Worm (Caenorhabditis elegans) whole organism, young adult: ENCODE data around the gene R160.5.

Experiments
- B0035.1 ChIP-seq: sonication (generic microtip); optimal IDR thresholded peaks from 2 replicates; lab custom pipeline; 2016; ENCODE audit warnings: missing genetic modification characterization, mild to moderate bottlenecking, missing compliant biosample characterization, missing genotype, missing genetic modification reagents
- D2030.7 ChIP-seq: fragments of 200-800 bp; sonication (Bioruptor generic); IDR thresholded peaks from 2 replicates; pipeline ENCODE4 v1.3.6; 2022; ENCODE audit warnings: missing genetic modification reagents, missing genetic modification characterization, missing compliant biosample characterization
- F23B12.7 ChIP-seq: sonication (generic microtip); optimal IDR thresholded peaks from 2 replicates; lab custom pipeline; 2017; ENCODE audit warnings: missing genetic modification characterization, mild to moderate bottlenecking, missing compliant biosample characterization, antibody characterized with exemption, moderate library complexity; ENCODE audit not compliant: insufficient read depth
- F33H1.4 ChIP-seq: fragments of 200-800 bp; sonication (Bioruptor generic); IDR thresholded peaks from 2 replicates; pipeline ENCODE4 v1.3.6; 2022; ENCODE audit warnings: missing genetic modification reagents, missing genetic modification characterization, missing compliant biosample characterization
- ama-1 ChIP-seq, 3 experiments: fragments of 150-350 bp in 1 of 3; sonication (generic microtip) in 2 of 3; optimal IDR thresholded peaks; 2 replicates each; lab custom pipeline; 2014 to 2018; ENCODE audit warnings: missing biosample characterization in 2 of 3, missing genetic modification characterization in 2 of 3, missing genetic modification reagents in 2 of 3
- dpl-1 ChIP-seq: fragments of 150-350 bp; optimal IDR thresholded peaks from 2 replicates; lab custom pipeline; 2014; ENCODE audit warnings: missing biosample characterization, missing genetic modification reagents, missing genetic modification characterization
- egl-18 ChIP-seq: fragments of 200-800 bp; sonication (Bioruptor generic); IDR thresholded peaks from 2 replicates; pipeline ENCODE4 v1.3.6; 2022; ENCODE audit warnings: missing genetic modification reagents, missing genetic modification characterization, missing compliant biosample characterization
- ekl-4 ChIP-seq: fragments of 200-800 bp; sonication (Bioruptor generic); IDR thresholded peaks from 2 replicates; pipeline ENCODE4 v1.3.6; 2022; ENCODE audit warnings: missing genetic modification reagents, missing genetic modification characterization, missing compliant biosample characterization
- lin-26 ChIP-seq: fragments of 200-800 bp; sonication (Bioruptor generic); IDR thresholded peaks from 2 replicates; pipeline ENCODE4 v1.3.6; 2022; ENCODE audit warnings: missing genetic modification reagents, missing genetic modification characterization, missing compliant biosample characterization
- mxl-1 ChIP-seq: sonication (generic microtip); optimal IDR thresholded peaks from 2 replicates; lab custom pipeline; 2016; ENCODE audit warnings: missing genetic modification characterization, missing compliant biosample characterization
- pbrm-1 ChIP-seq: fragments of 200-800 bp; sonication (Bioruptor generic); IDR thresholded peaks from 2 replicates; pipeline ENCODE4 v1.3.6; 2022; ENCODE audit warnings: missing genetic modification reagents, missing genetic modification characterization, missing compliant biosample characterization
- snpc-4 ChIP-seq, 5 experiments: fragments of 150-350 bp in 1 of 5; sonication (generic microtip) in 4 of 5; optimal IDR thresholded peaks; 2 replicates each; lab custom pipeline; 2014 to 2018; ENCODE audit warnings: missing genetic modification characterization in 5 of 5, missing biosample characterization in 3 of 5, antibody characterized with exemption in 2 of 5, mild to moderate bottlenecking in 2 of 5, missing compliant biosample characterization in 2 of 5, missing genotype in 2 of 5, moderate library complexity in 2 of 5, missing genetic modification reagents in 1 of 5

ce11 chrX:4395073-4395850, 24.6 kb upstream of the R160.5 start:
- TF ChIP-seq mxl-1 (no peak), B0035.1 (tag; lab: Kevin White, UChicago) (no peak), pbrm-1 (GFP tag; lab: Robert Waterston, UW) (peak; percentile 50; the same call in 1 of the 2 replicates), ama-1 (optimal IDR thresholded peaks at IDR 0.05; lab: Kevin White, UChicago) (no peak), ama-1 (GFP tag; optimal IDR thresholded peaks at IDR 0.05; lab: Kevin White, UChicago) (no peak), ekl-4 (GFP tag; lab: Robert Waterston, UW) (no peak), F23B12.7 (peak; percentile 76), D2030.7 (GFP tag; lab: Robert Waterston, UW) (no peak), F33H1.4 (GFP tag; lab: Robert Waterston, UW) (no peak), snpc-4 (GFP tag; optimal IDR thresholded peaks at IDR 0.05; lab: Kevin White, UChicago) (no peak), snpc-4 (tag; optimal IDR thresholded peaks at IDR 0.05; lab: Kevin White, UChicago) (no peak), egl-18 (GFP tag; lab: Robert Waterston, UW) (no peak), dpl-1 (GFP tag; lab: Kevin White, UChicago) (no peak), lin-26 (GFP tag; lab: Robert Waterston, UW) (no peak)
